Fruit fly (Drosophila melanogaster) S2 (cell line): Measurements from ENCODE around the gene CG17121.

Source experiments
- CG8478 ChIP-seq: fragments of >200 bp; optimal IDR thresholded peaks from 2 replicates; lab custom pipeline; 2018
- CTCF ChIP-seq, 2 experiments: fragments of >200 bp; optimal IDR thresholded peaks; 2 replicates each; lab custom pipeline; 2018

The CG17121 gene

dm6 chr3R:23048089-23048689 is at the start of gene CG17121:
Gene CG17121 (minus strand): TSS chr3R:23048214.
- TF ChIP-seq CG8478 (lab: Kevin White, UChicago), result no peak
- TF ChIP-seq CTCF (optimal IDR thresholded peaks at IDR 0.05; lab: Kevin White, UChicago), result no peak

- TF ChIP-seq CTCF (optimal IDR thresholded peaks at IDR 0.05; lab: Kevin White, UChicago) (no peak), CG8478 (lab: Kevin White, UChicago) (no peak)
These were observed 49.3 kb upstream of the CG17121 start, which contains the start of gene CG6733 for dm6 chr3R:23097197-23097809. Gene CG6733 (plus strand): TSS chr3R:23097728.

- TF ChIP-seq CG8478 (lab: Kevin White, UChicago) (no peak), CTCF (optimal IDR thresholded peaks at IDR 0.05; lab: Kevin White, UChicago) (no peak)
These were observed 47.3 kb upstream of the CG17121 start, which contains the start of gene CG17109 for dm6 chr3R:23095346-23095745. Gene CG17109 (plus strand): TSS chr3R:23095690.

- TF ChIP-seq CG8478 (lab: Kevin White, UChicago) (no peak), CTCF (optimal IDR thresholded peaks at IDR 0.05; lab: Kevin White, UChicago) (no peak)
These were observed 43.7 kb upstream of the CG17121 start, which contains the start of the genes CG17110 and CG6726 for dm6 chr3R:23091586-23092228. Gene CG17110 (plus strand): TSS chr3R:23091724. Gene CG6726 (plus strand): TSS chr3R:23091724.

- TF ChIP-seq CTCF (optimal IDR thresholded peaks at IDR 0.05; lab: Kevin White, UChicago), result no peak
- no peak for TF ChIP-seq CG8478 (lab: Kevin White, UChicago)
These were observed 40.2 kb upstream of the CG17121 start for dm6 chr3R:23088252-23088651.

dm6 chr3R:23081265-23081664 is 33.3 kb upstream of the CG17121 start:
- TF ChIP-seq CG8478 (lab: Kevin White, UChicago) (no peak), CTCF (optimal IDR thresholded peaks at IDR 0.05; lab: Kevin White, UChicago) (no peak)

dm6 chr3R:23074480-23074879 is 26.5 kb upstream of the CG17121 start:
- TF ChIP-seq CTCF (optimal IDR thresholded peaks at IDR 0.05; lab: Kevin White, UChicago) (no peak), CG8478 (lab: Kevin White, UChicago) (no peak)

- TF ChIP-seq CG8478 (lab: Kevin White, UChicago), result no peak
These were observed 19.3 kb upstream of the CG17121 start, which contains the start of gene CG17111 for dm6 chr3R:23067209-23067826. Gene CG17111 (minus strand): TSS chr3R:23067259.

- TF ChIP-seq CG8478 (lab: Kevin White, UChicago), result no peak
- TF ChIP-seq CTCF (optimal IDR thresholded peaks at IDR 0.05; lab: Kevin White, UChicago), result no peak
These were observed 13.2 kb upstream of the CG17121 start, which contains the start of the genes sav and Ublcp1 for dm6 chr3R:23061209-23061608. Gene sav (minus strand): TSS chr3R:23061304. Gene Ublcp1 (plus strand): TSS chr3R:23061493.

- TF ChIP-seq CTCF (optimal IDR thresholded peaks at IDR 0.05; lab: Kevin White, UChicago), result no peak
- TF ChIP-seq CG8478 (lab: Kevin White, UChicago), result no peak
These were observed 12.2 kb upstream of the CG17121 start for dm6 chr3R:23060166-23060565.

dm6 chr3R:23058858-23059257 is 10.8 kb upstream of the CG17121 start, which contains the start of gene Ctns:
Gene Ctns (minus strand): TSS chr3R:23058958.
- no peak for TF ChIP-seq CTCF (optimal IDR thresholded peaks at IDR 0.05; lab: Kevin White, UChicago)
- TF ChIP-seq CG8478 (lab: Kevin White, UChicago), result no peak

- TF ChIP-seq CTCF (optimal IDR thresholded peaks at IDR 0.05; lab: Kevin White, UChicago) (no peak), CG8478 (lab: Kevin White, UChicago) (no peak)
These were observed 9.4 kb upstream of the CG17121 start for dm6 chr3R:23057390-23057789.

dm6 chr3R:23056753-23057152 is 8.7 kb upstream of the CG17121 start:
- TF ChIP-seq CG8478 (lab: Kevin White, UChicago) (no peak), CTCF (optimal IDR thresholded peaks at IDR 0.05; lab: Kevin White, UChicago) (no peak)

dm6 chr3R:23056113-23056512 is 8.1 kb upstream of the CG17121 start:
- TF ChIP-seq CTCF (optimal IDR thresholded peaks at IDR 0.05; lab: Kevin White, UChicago), result no peak
- TF ChIP-seq CG8478 (lab: Kevin White, UChicago), result no peak
